Worm (Caenorhabditis elegans) whole organism, L2 larva: ENCODE data around the gene ZK1128.1.

Experiments used
- aly-2 ChIP-seq: fragments of 150-350 bp; optimal IDR thresholded peaks from 2 replicates; lab custom pipeline; 2014; ENCODE audit warnings: missing biosample characterization, missing genetic modification characterization
- elt-3 ChIP-seq: sonication (generic microtip); optimal IDR thresholded peaks from 2 replicates; lab custom pipeline; 2017; ENCODE audit warnings: missing biosample characterization, missing genetic modification characterization
- nhr-6 ChIP-seq: fragments of 150-350 bp; optimal IDR thresholded peaks from 2 replicates; lab custom pipeline; 2014; ENCODE audit warnings: missing biosample characterization, missing genetic modification characterization
- unc-62 ChIP-seq: fragments of 150-350 bp; optimal IDR thresholded peaks from 2 replicates; lab custom pipeline; 2014; ENCODE audit warnings: missing biosample characterization, missing genetic modification reagents, missing genetic modification characterization
- zag-1 ChIP-seq: fragments of 150-350 bp; optimal IDR thresholded peaks from 2 replicates; lab custom pipeline; 2014; ENCODE audit warnings: missing biosample characterization, missing genetic modification characterization

ce11 chrIII:10146701-10147100, 32.1 kb upstream of the ZK1128.1 start, which contains the start of gene K08E5.1:
- TF ChIP-seq zag-1 (tag; lab: Kevin White, UChicago) = no peak
- no peak for TF ChIP-seq elt-3
- no peak for TF ChIP-seq unc-62 (GFP tag; lab: Kevin White, UChicago)
- no peak for TF ChIP-seq aly-2 (tag; lab: Kevin White, UChicago)
- TF ChIP-seq nhr-6 (tag; lab: Kevin White, UChicago) = no peak
